Fruit fly (Drosophila melanogaster): Measurements from ENCODE around the gene CG11672.

- no peak for TF ChIP-seq Crg-1 (GFP tag; optimal IDR thresholded peaks at IDR 0.05)
- no peak for TF ChIP-seq tj (GFP tag; optimal IDR thresholded peaks at IDR 0.05)
- TF ChIP-seq CG12768 (GFP tag; optimal IDR thresholded peaks at IDR 0.05): no peak
- TF ChIP-seq bab1 (GFP tag; optimal IDR thresholded peaks at IDR 0.05): no peak
- no peak for TF ChIP-seq cic (GFP tag; optimal IDR thresholded peaks at IDR 0.05)
- no peak for TF ChIP-seq cnc (optimal IDR thresholded peaks at IDR 0.05)
- TF ChIP-seq kay (GFP tag; ENCODE audit: borderline replicate concordance): no peak
- TF ChIP-seq CG11617 (GFP tag; optimal IDR thresholded peaks at IDR 0.05): no peak
- TF ChIP-seq Hr96 (GFP tag; optimal IDR thresholded peaks at IDR 0.05): no peak
- no peak for TF ChIP-seq toe (GFP tag; optimal IDR thresholded peaks at IDR 0.05)
- no peak for TF ChIP-seq CG33017 (tag; optimal IDR thresholded peaks at IDR 0.05)
- TF ChIP-seq CG5204 (GFP tag; optimal IDR thresholded peaks at IDR 0.05): no peak
- no peak for TF ChIP-seq CG7101 (tag; optimal IDR thresholded peaks at IDR 0.05)
These were observed 44.6 kb upstream of the CG11672 start for dm6 chr3R:8334982-8335381.

Measured in whole organism, adult.